Worm (Caenorhabditis elegans): ENCODE measurements around the gene efn-3.

DNA sequence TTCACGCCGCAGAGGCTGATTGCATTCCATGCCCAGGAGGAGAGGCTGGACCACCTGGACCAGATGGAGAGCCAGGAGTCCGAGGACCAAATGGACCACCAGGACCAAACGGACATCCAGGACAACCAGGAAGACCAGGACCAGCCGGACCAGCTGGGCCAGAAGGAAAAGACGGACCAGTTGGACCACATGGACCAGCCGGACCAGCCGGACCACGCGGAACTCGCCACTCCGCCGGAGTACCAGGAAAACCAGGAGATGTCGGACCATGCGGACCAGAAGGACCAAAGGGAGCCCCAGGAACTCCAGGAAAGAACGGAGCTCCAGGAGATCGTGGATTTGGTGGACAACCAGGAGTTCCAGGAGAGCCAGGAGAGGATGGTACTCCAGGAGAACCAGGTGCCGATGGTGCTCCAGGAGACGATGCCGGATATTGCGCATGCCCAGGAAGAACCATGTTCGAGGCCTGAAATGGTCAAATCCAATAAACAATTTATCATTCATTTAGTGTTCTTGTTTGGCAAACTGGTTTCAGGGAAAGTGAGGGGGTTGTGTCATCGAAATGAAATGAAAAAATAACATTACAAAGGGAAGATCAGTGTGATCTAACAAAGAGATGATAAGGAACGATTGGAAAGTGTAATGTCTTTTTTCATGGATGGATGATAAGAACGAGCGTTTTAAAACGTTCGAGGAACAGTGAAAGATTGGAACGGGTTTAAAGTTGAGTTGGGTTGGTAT, 7.2 kb downstream of the efn-3 start:
- TF ChIP-seq pha-4 (tag; optimal IDR thresholded peaks at IDR 0.05) (no peak), tbx-2 (tag; optimal IDR thresholded peaks at IDR 0.05) (no peak), ztf-16 (tag; optimal IDR thresholded peaks at IDR 0.05) (no peak)
